Worm (Caenorhabditis elegans) whole organism, L2 larva: ENCODE measurements around the gene rexd-1.

ENCODE experiments used
- C34F6.9 ChIP-seq: fragments of 150-350 bp; optimal IDR thresholded peaks from 2 replicates; lab custom pipeline; 2014; ENCODE audit warnings: missing biosample characterization, missing genetic modification characterization
- F13H6.1 ChIP-seq: sonication (generic microtip); optimal IDR thresholded peaks from 2 replicates; lab custom pipeline; 2016; ENCODE audit warnings: missing genetic modification characterization, missing compliant biosample characterization
- R02D3.7 ChIP-seq: fragments of 150-350 bp; optimal IDR thresholded peaks from 2 replicates; lab custom pipeline; 2014; ENCODE audit warnings: missing biosample characterization, missing genetic modification characterization
- ZK546.5 ChIP-seq: sonication (generic microtip); optimal IDR thresholded peaks from 2 replicates; lab custom pipeline; 2017; ENCODE audit warnings: missing biosample characterization, missing genetic modification characterization
- aly-2 ChIP-seq: fragments of 150-350 bp; optimal IDR thresholded peaks from 2 replicates; lab custom pipeline; 2014; ENCODE audit warnings: missing biosample characterization, missing genetic modification characterization
- ama-1 ChIP-seq: fragments of 150-350 bp; optimal IDR thresholded peaks from 2 replicates; lab custom pipeline; 2018; ENCODE audit warnings: inconsistent platforms
- blmp-1 ChIP-seq: sonication (generic microtip); optimal IDR thresholded peaks from 2 replicates; lab custom pipeline; 2017; ENCODE audit warnings: missing genetic modification characterization, mild to moderate bottlenecking, missing compliant biosample characterization, antibody characterized with exemption, moderate library complexity; ENCODE audit not compliant: insufficient read depth
- ceh-16 ChIP-seq: fragments of 150-350 bp; optimal IDR thresholded peaks from 2 replicates; lab custom pipeline; 2014; ENCODE audit warnings: missing biosample characterization, missing genetic modification characterization
- ceh-82 ChIP-seq: fragments of 150-350 bp; optimal IDR thresholded peaks from 2 replicates; lab custom pipeline; 2014; ENCODE audit warnings: missing biosample characterization, missing genetic modification characterization
- crh-2 ChIP-seq: sonication (generic microtip); optimal IDR thresholded peaks from 2 replicates; lab custom pipeline; 2017; ENCODE audit warnings: missing biosample characterization, missing genetic modification characterization
- dmd-4 ChIP-seq: sonication (generic microtip); optimal IDR thresholded peaks from 2 replicates; lab custom pipeline; 2017; ENCODE audit warnings: missing biosample characterization, missing genetic modification characterization
- egl-27 ChIP-seq: sonication (generic microtip); optimal IDR thresholded peaks from 3 replicates; lab custom pipeline; 2017; ENCODE audit warnings: missing biosample characterization, missing genetic modification reagents, missing genetic modification characterization
- elt-1 ChIP-seq: fragments of 150-350 bp; optimal IDR thresholded peaks from 2 replicates; lab custom pipeline; 2014; ENCODE audit warnings: missing biosample characterization, missing genetic modification characterization
- elt-3 ChIP-seq: sonication (generic microtip); optimal IDR thresholded peaks from 2 replicates; lab custom pipeline; 2017; ENCODE audit warnings: missing biosample characterization, missing genetic modification characterization
- fos-1 ChIP-seq: fragments of 150-350 bp; optimal IDR thresholded peaks from 2 replicates; lab custom pipeline; 2014; ENCODE audit warnings: missing biosample characterization, missing genetic modification characterization
- gmeb-1 ChIP-seq: fragments of 150-350 bp; optimal IDR thresholded peaks from 2 replicates; lab custom pipeline; 2014; ENCODE audit warnings: missing biosample characterization, missing genetic modification characterization
- lin-11 ChIP-seq: fragments of 150-350 bp; sonication (generic microtip); optimal IDR thresholded peaks from 2 replicates; lab custom pipeline; 2014; ENCODE audit warnings: missing biosample characterization, missing genetic modification characterization, inconsistent platforms, mixed read lengths
- lin-39 ChIP-seq: fragments of 150-350 bp; optimal IDR thresholded peaks from 2 replicates; lab custom pipeline; 2014; ENCODE audit warnings: missing biosample characterization, missing genetic modification reagents, missing genetic modification characterization
- lsy-2 ChIP-seq, 2 experiments: fragments of 150-350 bp in 1 of 2; sonication (generic microtip) in 1 of 2; optimal IDR thresholded peaks; 2 replicates each; lab custom pipeline; 2014 to 2017; ENCODE audit warnings: missing biosample characterization in 2 of 2, missing genetic modification characterization in 2 of 2
- mab-5 ChIP-seq: fragments of 150-350 bp; optimal IDR thresholded peaks from 2 replicates; lab custom pipeline; 2014; ENCODE audit warnings: missing biosample characterization, missing genetic modification characterization
- mbf-1 ChIP-seq: sonication (generic microtip); optimal IDR thresholded peaks from 2 replicates; lab custom pipeline; 2017; ENCODE audit warnings: missing biosample characterization, missing genetic modification characterization
- mdl-1 ChIP-seq, 2 experiments: fragments of 150-350 bp in 1 of 2; sonication (generic microtip) in 1 of 2; optimal IDR thresholded peaks; 2 replicates each; lab custom pipeline; 2017; ENCODE audit warnings: missing biosample characterization in 2 of 2, missing genetic modification characterization in 2 of 2
- nhr-10 ChIP-seq: sonication (generic microtip); optimal IDR thresholded peaks from 2 replicates; lab custom pipeline; 2017; ENCODE audit warnings: missing biosample characterization, missing genetic modification characterization
- nhr-11 ChIP-seq: fragments of 150-350 bp; optimal IDR thresholded peaks from 2 replicates; lab custom pipeline; 2014; ENCODE audit warnings: missing biosample characterization, missing genetic modification characterization
- nhr-12 ChIP-seq: fragments of 150-350 bp; optimal IDR thresholded peaks from 2 replicates; lab custom pipeline; 2014; ENCODE audit warnings: missing biosample characterization, missing genetic modification characterization
- nhr-129 ChIP-seq: fragments of 150-350 bp; optimal IDR thresholded peaks from 2 replicates; lab custom pipeline; 2014; ENCODE audit warnings: missing biosample characterization, missing genetic modification characterization
- nhr-21 ChIP-seq: fragments of 150-350 bp; optimal IDR thresholded peaks from 2 replicates; lab custom pipeline; 2014; ENCODE audit warnings: missing biosample characterization, missing genetic modification characterization
- nhr-23 ChIP-seq: fragments of 150-350 bp; optimal IDR thresholded peaks from 2 replicates; lab custom pipeline; 2014; ENCODE audit warnings: missing biosample characterization, missing genetic modification reagents, missing genetic modification characterization
- nhr-237 ChIP-seq: fragments of 150-350 bp; optimal IDR thresholded peaks from 2 replicates; lab custom pipeline; 2014; ENCODE audit warnings: missing biosample characterization, missing genetic modification characterization
- nhr-25 ChIP-seq: fragments of 150-350 bp; sonication (generic microtip); optimal IDR thresholded peaks from 3 replicates; lab custom pipeline; 2014; ENCODE audit warnings: missing biosample characterization, missing genetic modification characterization
- nhr-6 ChIP-seq: fragments of 150-350 bp; optimal IDR thresholded peaks from 2 replicates; lab custom pipeline; 2014; ENCODE audit warnings: missing biosample characterization, missing genetic modification characterization
- nhr-77 ChIP-seq: fragments of 150-350 bp; optimal IDR thresholded peaks from 2 replicates; lab custom pipeline; 2014; ENCODE audit warnings: missing biosample characterization, missing genetic modification characterization
- peb-1 ChIP-seq: fragments of 150-350 bp; optimal IDR thresholded peaks from 2 replicates; lab custom pipeline; 2014; ENCODE audit warnings: missing biosample characterization, missing genetic modification characterization
- sem-4 ChIP-seq: fragments of 150-350 bp; optimal IDR thresholded peaks from 2 replicates; lab custom pipeline; 2014; ENCODE audit warnings: missing biosample characterization, missing genetic modification reagents, missing genetic modification characterization
- skn-1 ChIP-seq: sonication (generic microtip); optimal IDR thresholded peaks from 2 replicates; lab custom pipeline; 2017; ENCODE audit warnings: missing biosample characterization, missing genetic modification characterization
- sma-3 ChIP-seq: sonication (generic microtip); optimal IDR thresholded peaks from 2 replicates; lab custom pipeline; 2016; ENCODE audit warnings: missing genetic modification reagents, missing genetic modification characterization, missing compliant biosample characterization
- sma-9 ChIP-seq, 2 experiments: fragments of 150-350 bp in 1 of 2; sonication (generic microtip) in 1 of 2; optimal IDR thresholded peaks; 2 replicates each; lab custom pipeline; 2014 to 2016; ENCODE audit warnings: missing genetic modification characterization in 2 of 2, mild to moderate bottlenecking in 1 of 2, missing biosample characterization in 1 of 2, missing compliant biosample characterization in 1 of 2, missing genetic modification reagents in 1 of 2, moderate library complexity in 1 of 2
- snpc-4 ChIP-seq: fragments of 150-350 bp; optimal IDR thresholded peaks from 2 replicates; lab custom pipeline; 2014; ENCODE audit warnings: missing biosample characterization, missing genetic modification characterization
- unc-55 ChIP-seq: fragments of 150-350 bp; sonication (generic microtip); optimal IDR thresholded peaks from 3 replicates; lab custom pipeline; 2014; ENCODE audit warnings: missing biosample characterization, missing genetic modification reagents, missing genetic modification characterization
- unc-62 ChIP-seq: fragments of 150-350 bp; optimal IDR thresholded peaks from 2 replicates; lab custom pipeline; 2014; ENCODE audit warnings: missing biosample characterization, missing genetic modification reagents, missing genetic modification characterization
- zag-1 ChIP-seq: fragments of 150-350 bp; optimal IDR thresholded peaks from 2 replicates; lab custom pipeline; 2014; ENCODE audit warnings: missing biosample characterization, missing genetic modification characterization
- ztf-1 ChIP-seq: fragments of 200-800 bp; sonication (Bioruptor generic); conservative IDR thresholded peaks from 2 replicates; pipeline ENCODE4 v1.3.6; 2022; ENCODE audit warnings: missing genetic modification characterization, missing compliant biosample characterization
- ztf-11 ChIP-seq: sonication (generic microtip); optimal IDR thresholded peaks from 2 replicates; lab custom pipeline; 2017; ENCODE audit warnings: missing biosample characterization, missing genetic modification characterization
- ztf-4 ChIP-seq: fragments of 150-350 bp; optimal IDR thresholded peaks from 2 replicates; lab custom pipeline; 2014; ENCODE audit warnings: missing biosample characterization, missing genetic modification characterization

Gene rexd-1

DNA sequence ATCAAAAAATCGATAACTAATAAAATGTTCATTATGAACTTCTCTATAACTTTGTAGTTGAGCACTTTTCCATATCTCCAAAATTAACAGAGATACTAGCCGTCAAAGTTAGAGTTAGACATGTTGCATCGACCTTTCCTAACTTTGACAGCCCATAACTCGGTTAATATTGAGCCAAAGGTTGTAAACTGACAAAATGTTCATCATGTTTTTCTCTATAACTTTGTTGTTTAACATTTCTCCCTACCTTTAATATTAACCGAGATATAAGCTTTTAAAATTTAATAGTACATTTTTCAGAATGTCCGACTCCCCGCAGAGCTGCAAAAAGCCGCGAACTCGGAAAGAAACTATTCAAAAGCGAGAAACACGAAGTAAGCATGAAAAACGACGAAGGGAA is 20.8 kb downstream of the rexd-1 start, which contains the start of gene hlh-33:
TSS of gene hlh-33 (plus strand) at position 301 of the 400 bp plus-strand sequence.
- TF ChIP-seq nhr-129, result no peak
- TF ChIP-seq fos-1 (tag; lab: Kevin White, UChicago), result no peak
- no peak for TF ChIP-seq ceh-16 (tag; lab: Kevin White, UChicago)
- TF ChIP-seq mbf-1, result no peak
- no peak for TF ChIP-seq zag-1
- TF ChIP-seq lin-39 (tag; lab: Kevin White, UChicago), result no peak
- TF ChIP-seq elt-3, result no peak
- no peak for TF ChIP-seq dmd-4
- no peak for TF ChIP-seq egl-27 (tag; lab: Kevin White, UChicago)
- TF ChIP-seq nhr-21 (tag; lab: Kevin White, UChicago), result no peak
- no peak for TF ChIP-seq nhr-77 (tag; lab: Kevin White, UChicago)
- TF ChIP-seq sem-4 (tag; lab: Kevin White, UChicago), result no peak
- no peak for TF ChIP-seq ZK546.5 (tag; lab: Kevin White, UChicago)
- no peak for TF ChIP-seq blmp-1 (tag; lab: Kevin White, UChicago)
- TF ChIP-seq nhr-237 (tag; lab: Kevin White, UChicago), result no peak
- TF ChIP-seq unc-62 (GFP tag; lab: Kevin White, UChicago), result no peak
- TF ChIP-seq ceh-82, result no peak

DNA sequence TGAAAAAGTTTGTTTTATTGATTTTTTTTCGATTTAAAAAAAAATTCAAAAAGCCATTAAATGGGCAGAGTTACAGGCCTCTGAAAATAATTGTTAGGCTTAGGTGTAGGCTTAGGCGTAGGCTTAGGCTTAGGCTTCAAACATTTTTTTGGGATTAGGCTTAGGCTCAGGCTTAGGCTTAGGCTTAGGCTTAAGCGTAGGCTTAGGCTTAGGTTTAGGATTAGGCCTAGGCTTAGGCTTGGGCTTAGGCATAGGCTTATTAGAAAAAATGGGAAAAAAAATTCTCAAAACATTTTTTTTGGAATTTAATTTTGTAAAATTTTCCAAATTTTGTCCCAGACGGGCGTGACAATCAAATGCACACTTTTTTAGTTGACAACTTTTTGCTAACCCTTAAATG is 21.9 kb downstream of the rexd-1 start:
- TF ChIP-seq ceh-16 (tag; lab: Kevin White, UChicago), result no peak
- no peak for TF ChIP-seq snpc-4 (tag; lab: Kevin White, UChicago)
- no peak for TF ChIP-seq elt-3
- no peak for TF ChIP-seq ZK546.5 (tag; lab: Kevin White, UChicago)
- TF ChIP-seq nhr-11 (tag; lab: Kevin White, UChicago), result no peak
- no peak for TF ChIP-seq skn-1 (tag; lab: Kevin White, UChicago)
- TF ChIP-seq nhr-23, result no peak
- TF ChIP-seq mab-5 (tag; lab: Kevin White, UChicago), result no peak
- no peak for TF ChIP-seq unc-62 (GFP tag; lab: Kevin White, UChicago)
- TF ChIP-seq peb-1 (tag; lab: Kevin White, UChicago), result no peak
- TF ChIP-seq, all 48 proteins: peak for 0

DNA sequence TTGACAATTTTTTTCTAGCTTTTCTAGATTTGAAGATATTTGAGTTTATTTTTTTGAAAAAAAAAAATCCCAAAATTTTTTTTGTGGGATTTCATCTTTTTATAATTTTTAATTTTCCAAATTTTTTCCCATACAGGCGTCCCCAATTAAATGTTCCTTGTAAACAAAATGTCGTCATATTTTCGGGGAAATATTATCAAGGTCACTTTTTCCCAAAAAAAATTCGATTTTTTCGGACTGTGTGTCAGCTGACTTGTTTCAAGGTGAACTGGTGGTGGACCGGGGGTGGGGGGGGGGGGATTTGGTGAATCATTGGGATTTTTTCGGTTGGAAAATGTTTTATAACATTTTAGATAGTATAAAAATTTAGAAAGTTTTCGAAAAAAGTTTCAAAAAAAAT is 22.4 kb downstream of the rexd-1 start:
- TF ChIP-seq nhr-25 (tag; lab: Kevin White, UChicago) (peak; percentile 8), dmd-4 (no peak)

DNA sequence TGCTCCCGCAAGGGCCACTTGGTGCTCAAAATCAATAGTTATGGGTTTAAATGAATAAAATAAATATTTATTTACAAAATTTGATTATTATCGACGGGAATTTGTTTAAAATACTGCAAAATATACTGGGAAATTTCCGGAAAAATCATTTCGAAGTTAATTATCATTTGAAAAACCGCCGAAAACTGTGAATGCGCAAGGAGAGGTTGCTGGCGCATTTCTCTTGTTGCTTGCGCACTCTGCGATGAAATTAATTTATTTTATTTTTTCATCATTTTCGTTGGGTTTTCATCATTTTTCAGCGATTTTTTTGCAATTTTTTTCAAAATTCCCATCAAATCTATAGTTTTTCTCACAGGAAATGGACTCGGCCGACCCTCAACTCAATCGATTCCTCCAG is 25.2 kb downstream of the rexd-1 start, which contains the start of gene ddp-1:
TSS of gene ddp-1 (plus strand) at position 357 of the 400 bp plus-strand sequence.
- TF ChIP-seq F13H6.1 (tag; lab: Kevin White, UChicago), result peak; percentile 93
- TF ChIP-seq nhr-6 (tag; lab: Kevin White, UChicago), result peak; percentile 93
- TF ChIP-seq lsy-2 (tag; optimal IDR thresholded peaks at IDR 0.05; lab: Kevin White, UChicago), result peak; percentile 95 to 97
- TF ChIP-seq ZK546.5 (tag; lab: Kevin White, UChicago), result peak; percentile 77
- TF ChIP-seq mbf-1, result peak; percentile 41
- peak; percentile 82 for TF ChIP-seq unc-62 (GFP tag; lab: Kevin White, UChicago)
- peak; percentile 59 for TF ChIP-seq lin-39 (tag; lab: Kevin White, UChicago)
- no peak for TF ChIP-seq elt-1 (tag; lab: Kevin White, UChicago)
- peak; percentile 69 for TF ChIP-seq snpc-4 (tag; lab: Kevin White, UChicago)
- peak; percentile 94 for TF ChIP-seq mab-5 (tag; lab: Kevin White, UChicago)
- peak; percentile 71 for TF ChIP-seq aly-2 (tag; lab: Kevin White, UChicago)
- peak; percentile 73 for TF ChIP-seq R02D3.7
- TF ChIP-seq ama-1 (lab: Kevin White, UChicago), result peak; percentile 87
- peak; percentile 97 for TF ChIP-seq C34F6.9 (tag; lab: Kevin White, UChicago)
- TF ChIP-seq nhr-23, result no peak
- TF ChIP-seq sma-9 (GFP tag; optimal IDR thresholded peaks at IDR 0.05; lab: Kevin White, UChicago), result peak; percentile 98
- TF ChIP-seq sma-9 (tag; optimal IDR thresholded peaks at IDR 0.05; lab: Kevin White, UChicago), result no peak
- peak; percentile 95 for TF ChIP-seq nhr-21 (tag; lab: Kevin White, UChicago)
- TF ChIP-seq sem-4 (tag; lab: Kevin White, UChicago), result peak; percentile 90
- TF ChIP-seq peb-1 (tag; lab: Kevin White, UChicago), result no peak
- peak; percentile 81 for TF ChIP-seq ceh-16 (tag; lab: Kevin White, UChicago)
- no peak for TF ChIP-seq elt-3
- TF ChIP-seq ztf-1 (GFP tag; lab: Robert Waterston, UW), result no peak
- peak; percentile 78 for TF ChIP-seq nhr-129
- TF ChIP-seq mdl-1 (tag; optimal IDR thresholded peaks at IDR 0.05; lab: Kevin White, UChicago), result peak in 1 of 2 experiments; percentile 69
- peak; percentile 89 for TF ChIP-seq ztf-4 (tag; lab: Kevin White, UChicago)
- peak; percentile 88 for TF ChIP-seq lin-11 (tag; lab: Kevin White, UChicago)
- TF ChIP-seq nhr-12 (tag; lab: Kevin White, UChicago), result no peak
- peak; percentile 74 for TF ChIP-seq nhr-77 (tag; lab: Kevin White, UChicago)
- TF ChIP-seq nhr-25 (tag; lab: Kevin White, UChicago), result peak; percentile 96
- TF ChIP-seq crh-2, result peak; percentile 96
- peak; percentile 63 for TF ChIP-seq ztf-11 (tag; lab: Kevin White, UChicago)
- TF ChIP-seq zag-1, result peak; percentile 80
- TF ChIP-seq skn-1 (tag; lab: Kevin White, UChicago), result no peak
- peak; percentile 83 for TF ChIP-seq nhr-237 (tag; lab: Kevin White, UChicago)
- TF ChIP-seq fos-1 (tag; lab: Kevin White, UChicago), result peak; percentile 87
- peak; percentile 100 for TF ChIP-seq gmeb-1
- peak; percentile 91 for TF ChIP-seq nhr-10 (tag; lab: Kevin White, UChicago)
- TF ChIP-seq unc-55 (GFP tag; lab: Kevin White, UChicago), result peak; percentile 99
- TF ChIP-seq blmp-1 (tag; lab: Kevin White, UChicago), result peak; percentile 71
- peak; percentile 96 for TF ChIP-seq sma-3 (GFP tag; lab: Kevin White, UChicago)
